Worm (Caenorhabditis elegans): ENCODE results near the gene aipl-1.

DNA sequence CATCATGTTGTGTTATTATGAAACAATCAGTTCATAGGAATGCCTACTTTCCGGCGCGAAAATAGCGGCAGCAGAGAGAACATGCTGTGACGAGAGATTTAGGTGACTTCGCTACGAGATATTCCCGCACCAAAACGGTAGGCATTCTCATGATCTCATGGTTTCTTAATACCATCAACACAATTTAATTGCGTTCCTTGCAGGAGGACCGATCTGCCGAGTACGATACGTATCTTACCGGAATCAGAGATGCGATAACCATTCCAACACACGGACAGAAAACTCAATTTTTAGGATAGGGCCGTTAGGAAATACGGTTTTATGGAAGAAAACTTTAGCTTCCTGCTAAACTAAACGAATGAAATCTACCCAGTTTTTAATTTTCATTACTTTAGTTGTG, 12.2 kb upstream of the aipl-1 start, which contains the start of gene T09F5.1:
- TF ChIP-seq lin-39 (tag; optimal IDR thresholded peaks at IDR 0.05) = no peak
- TF ChIP-seq nhr-76 (tag; optimal IDR thresholded peaks at IDR 0.05) = no peak
- TF ChIP-seq nhr-11 (tag; optimal IDR thresholded peaks at IDR 0.05) = no peak
- no peak for TF ChIP-seq pag-3 (tag; optimal IDR thresholded peaks at IDR 0.05; ENCODE audit: borderline replicate concordance, insufficient read depth)
- TF ChIP-seq ceh-82 (tag; optimal IDR thresholded peaks at IDR 0.05) = no peak
- TF ChIP-seq skn-1 (tag; optimal IDR thresholded peaks at IDR 0.05) = no peak
- TF ChIP-seq efl-1 (optimal IDR thresholded peaks at IDR 0.05) = no peak
- no peak for TF ChIP-seq efl-1 (GFP tag; optimal IDR thresholded peaks at IDR 0.05 in 1 of 2)
- no peak for TF ChIP-seq irx-1 (tag; optimal IDR thresholded peaks at IDR 0.05)
- TF ChIP-seq snpc-4 (tag; optimal IDR thresholded peaks at IDR 0.05) = no peak
- no peak for TF ChIP-seq zag-1 (tag; optimal IDR thresholded peaks at IDR 0.05)
- TF ChIP-seq mef-2 (tag; optimal IDR thresholded peaks at IDR 0.05) = no peak
- no peak for TF ChIP-seq nhr-237 (tag; optimal IDR thresholded peaks at IDR 0.05)
